Worm (Caenorhabditis elegans) whole organism, L3 larva: Measurements from ENCODE around the gene ttc-36.

Source experiments
- R02D3.7 ChIP-seq: fragments of 150-350 bp; optimal IDR thresholded peaks from 2 replicates; lab custom pipeline; 2014; ENCODE audit warnings: missing biosample characterization, missing genetic modification characterization
- aly-2 ChIP-seq: fragments of 150-350 bp; optimal IDR thresholded peaks from 2 replicates; lab custom pipeline; 2014; ENCODE audit warnings: missing biosample characterization, missing genetic modification characterization
- ama-1 ChIP-seq: fragments of 150-350 bp; optimal IDR thresholded peaks from 2 replicates; lab custom pipeline; 2018
- ceh-16 ChIP-seq: sonication (generic microtip); optimal IDR thresholded peaks from 2 replicates; lab custom pipeline; 2017; ENCODE audit warnings: missing biosample characterization, missing genetic modification characterization
- ceh-28 ChIP-seq: fragments of 150-350 bp; optimal IDR thresholded peaks from 2 replicates; lab custom pipeline; 2014; ENCODE audit warnings: missing biosample characterization, missing genetic modification reagents, missing genetic modification characterization
- ceh-82 ChIP-seq: fragments of 150-350 bp; optimal IDR thresholded peaks from 2 replicates; lab custom pipeline; 2014; ENCODE audit warnings: missing biosample characterization, missing genetic modification characterization
- ceh-9 ChIP-seq: sonication (generic microtip); optimal IDR thresholded peaks from 2 replicates; lab custom pipeline; 2018; ENCODE audit warnings: missing biosample characterization, missing genetic modification characterization
- daf-12 ChIP-seq: fragments of 150-350 bp; optimal IDR thresholded peaks from 2 replicates; lab custom pipeline; 2014; ENCODE audit warnings: missing biosample characterization, missing genetic modification reagents, missing genetic modification characterization
- egl-27 ChIP-seq: sonication (generic microtip); optimal IDR thresholded peaks from 4 replicates; lab custom pipeline; 2017; ENCODE audit warnings: missing biosample characterization, missing genetic modification reagents, missing genetic modification characterization
- egl-5 ChIP-seq: fragments of 150-350 bp; optimal IDR thresholded peaks from 2 replicates; lab custom pipeline; 2017; ENCODE audit warnings: missing biosample characterization, missing genetic modification reagents, missing genetic modification characterization, inconsistent platforms
- elt-1 ChIP-seq: fragments of 150-350 bp; optimal IDR thresholded peaks from 2 replicates; lab custom pipeline; 2014; ENCODE audit warnings: missing biosample characterization, missing genetic modification characterization
- elt-2 ChIP-seq: sonication (generic microtip); optimal IDR thresholded peaks from 2 replicates; lab custom pipeline; 2016; ENCODE audit warnings: missing genetic modification reagents, mild to moderate bottlenecking, missing genetic modification characterization, missing compliant biosample characterization
- elt-3 ChIP-seq, 3 experiments: fragments of 150-350 bp in 1 of 3; sonication (generic microtip) in 2 of 3; optimal IDR thresholded peaks; 2 replicates in 2 of 3; 4 replicates in 1 of 3; lab custom pipeline; 2014 to 2017; ENCODE audit warnings: missing biosample characterization in 3 of 3, missing genetic modification characterization in 3 of 3
- eor-1 ChIP-seq, 2 experiments: fragments of 150-350 bp; optimal IDR thresholded peaks; 2 replicates each; lab custom pipeline; 2014 to 2018; ENCODE audit warnings: missing biosample characterization in 2 of 2, missing genetic modification characterization in 2 of 2
- fkh-2 ChIP-seq: fragments of 150-350 bp; optimal IDR thresholded peaks from 2 replicates; lab custom pipeline; 2014; ENCODE audit warnings: missing biosample characterization, missing genetic modification reagents, missing genetic modification characterization
- fos-1 ChIP-seq: fragments of 150-350 bp; optimal IDR thresholded peaks from 2 replicates; lab custom pipeline; 2014; ENCODE audit warnings: missing biosample characterization, missing genetic modification characterization
- jun-1 ChIP-seq: fragments of 150-350 bp; optimal IDR thresholded peaks from 2 replicates; lab custom pipeline; 2014; ENCODE audit warnings: missing biosample characterization, missing genetic modification reagents, missing genetic modification characterization
- lin-15B ChIP-seq: fragments of 150-350 bp; optimal IDR thresholded peaks from 2 replicates; lab custom pipeline; 2014; ENCODE audit warnings: missing biosample characterization, missing genetic modification characterization
- lin-39 ChIP-seq: fragments of 150-350 bp; optimal IDR thresholded peaks from 2 replicates; lab custom pipeline; 2018; ENCODE audit warnings: missing biosample characterization, missing genetic modification reagents, missing genetic modification characterization
- lsy-12 ChIP-seq: sonication (generic microtip); optimal IDR thresholded peaks from 2 replicates; lab custom pipeline; 2016; ENCODE audit warnings: mild to moderate bottlenecking, missing genetic modification characterization, missing compliant biosample characterization
- mdl-1 ChIP-seq: fragments of 150-350 bp; optimal IDR thresholded peaks from 2 replicates; lab custom pipeline; 2014; ENCODE audit warnings: missing biosample characterization, missing genetic modification characterization
- mml-1 ChIP-seq: fragments of 150-350 bp; sonication (generic microtip); optimal IDR thresholded peaks from 3 replicates; lab custom pipeline; 2014; ENCODE audit warnings: missing biosample characterization, missing genetic modification characterization
- nfya-1 ChIP-seq: sonication (generic microtip); optimal IDR thresholded peaks from 2 replicates; lab custom pipeline; 2017; ENCODE audit warnings: missing genetic modification characterization, mild to moderate bottlenecking, missing compliant biosample characterization, antibody characterized with exemption, moderate library complexity; ENCODE audit not compliant: insufficient read depth
- nhr-11 ChIP-seq: fragments of 150-350 bp; optimal IDR thresholded peaks from 2 replicates; lab custom pipeline; 2014; ENCODE audit warnings: missing biosample characterization, missing genetic modification characterization
- nhr-12 ChIP-seq: fragments of 150-350 bp; optimal IDR thresholded peaks from 2 replicates; lab custom pipeline; 2014; ENCODE audit warnings: missing biosample characterization, missing genetic modification characterization
- nhr-23 ChIP-seq: fragments of 150-350 bp; optimal IDR thresholded peaks from 2 replicates; lab custom pipeline; 2014; ENCODE audit warnings: missing biosample characterization, missing genetic modification reagents, missing genetic modification characterization
- nhr-25 ChIP-seq: sonication (generic microtip); optimal IDR thresholded peaks from 2 replicates; lab custom pipeline; 2017; ENCODE audit warnings: missing biosample characterization, missing genetic modification characterization
- nhr-43 ChIP-seq: sonication (generic microtip); optimal IDR thresholded peaks from 2 replicates; lab custom pipeline; 2016; ENCODE audit warnings: mild to moderate bottlenecking, missing genetic modification characterization, missing compliant biosample characterization; ENCODE audit not compliant: poor library complexity, severe bottlenecking
- nhr-67 ChIP-seq: fragments of 150-350 bp; optimal IDR thresholded peaks from 2 replicates; lab custom pipeline; 2014; ENCODE audit warnings: missing biosample characterization, missing genetic modification characterization
- nhr-77 ChIP-seq: fragments of 150-350 bp; optimal IDR thresholded peaks from 2 replicates; lab custom pipeline; 2014; ENCODE audit warnings: missing biosample characterization, missing genetic modification characterization
- pha-4 ChIP-seq: fragments of 150-350 bp; optimal IDR thresholded peaks from 2 replicates; lab custom pipeline; 2014; ENCODE audit warnings: missing biosample characterization, missing genetic modification reagents, missing genetic modification characterization
- pqm-1 ChIP-seq: fragments of 150-350 bp; optimal IDR thresholded peaks from 2 replicates; lab custom pipeline; 2017; ENCODE audit warnings: missing biosample characterization, missing genetic modification characterization, inconsistent platforms
- sea-2 ChIP-seq: fragments of 150-350 bp; sonication (generic microtip); optimal IDR thresholded peaks from 4 replicates; lab custom pipeline; 2014; ENCODE audit warnings: missing biosample characterization, missing genetic modification reagents, missing genetic modification characterization
- skn-1 ChIP-seq: fragments of 150-350 bp; optimal IDR thresholded peaks from 2 replicates; lab custom pipeline; 2014; ENCODE audit warnings: missing biosample characterization, missing genetic modification characterization
- snpc-4 ChIP-seq: fragments of 150-350 bp; optimal IDR thresholded peaks from 2 replicates; lab custom pipeline; 2014; ENCODE audit warnings: missing biosample characterization, missing genetic modification characterization
- tbx-2 ChIP-seq: sonication (generic microtip); optimal IDR thresholded peaks from 2 replicates; lab custom pipeline; 2016; ENCODE audit warnings: mild to moderate bottlenecking, missing genetic modification characterization, missing compliant biosample characterization
- zag-1 ChIP-seq: fragments of 150-350 bp; optimal IDR thresholded peaks from 2 replicates; lab custom pipeline; 2014; ENCODE audit warnings: missing biosample characterization, missing genetic modification characterization
- ztf-11 ChIP-seq: fragments of 150-350 bp; optimal IDR thresholded peaks from 2 replicates; lab custom pipeline; 2014; ENCODE audit warnings: missing biosample characterization, missing genetic modification characterization
- ztf-4 ChIP-seq: fragments of 150-350 bp; optimal IDR thresholded peaks from 2 replicates; lab custom pipeline; 2014; ENCODE audit warnings: missing biosample characterization, missing genetic modification characterization

The ttc-36 gene

DNA sequence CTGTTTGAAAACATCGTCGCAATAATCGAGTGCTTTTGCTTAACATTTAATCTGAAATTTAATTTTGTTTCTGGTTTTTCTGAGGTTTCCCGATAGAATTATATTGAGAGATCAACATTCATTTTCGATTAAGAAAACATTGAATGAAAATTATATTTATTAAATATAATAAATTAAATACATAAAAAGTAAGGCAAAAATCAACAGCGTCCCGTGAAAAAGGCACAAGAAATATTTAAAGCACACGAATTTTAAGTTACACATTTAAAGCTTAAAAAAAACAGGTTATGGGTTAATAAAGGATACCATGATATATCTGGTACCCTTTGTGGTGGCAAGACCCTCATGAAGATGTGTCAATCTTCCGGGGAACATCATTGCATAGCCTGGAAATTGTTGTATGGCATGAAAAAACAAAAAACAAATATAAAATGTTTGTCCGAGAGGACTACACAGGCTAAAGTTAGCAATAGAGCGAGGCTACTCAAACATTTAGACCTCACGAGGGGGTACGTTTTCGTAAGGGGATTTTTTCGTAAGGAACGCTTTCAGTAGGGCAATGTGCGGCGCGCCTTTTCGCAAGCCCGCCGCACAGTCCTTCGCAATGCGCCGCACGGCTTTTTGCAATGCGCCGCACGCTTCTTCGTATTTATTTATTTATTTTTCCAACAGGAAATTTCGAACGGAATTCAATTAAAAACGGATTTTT is 3.3 kb downstream of the ttc-36 start, which contains the start of gene mtcu-2:
TSS of gene mtcu-2 (minus strand) at position 51 of the 709 bp plus-strand sequence.
- peak; percentile 92 for TF ChIP-seq lin-15B
- TF ChIP-seq lsy-12 (tag; lab: Kevin White, UChicago), result peak; percentile 75
- peak; percentile 41 for TF ChIP-seq snpc-4 (tag; lab: Kevin White, UChicago)
- TF ChIP-seq nhr-43 (tag; lab: Kevin White, UChicago), result peak; percentile 80
- peak; percentile 18 for TF ChIP-seq egl-5
- peak; percentile 74 for TF ChIP-seq nfya-1 (tag; lab: Kevin White, UChicago)
- TF ChIP-seq skn-1, result peak; percentile 53
- peak; percentile 80 for TF ChIP-seq pha-4 (tag; lab: Kevin White, UChicago)
- TF ChIP-seq pqm-1 (tag; lab: Kevin White, UChicago), result peak; percentile 46
- peak; percentile 82 for TF ChIP-seq nhr-23 (tag; lab: Kevin White, UChicago)
- TF ChIP-seq jun-1 (tag; lab: Kevin White, UChicago), result peak; percentile 60
- TF ChIP-seq R02D3.7, result peak; percentile 69
- TF ChIP-seq nhr-11, result peak; percentile 73
- peak; percentile 57 for TF ChIP-seq nhr-25 (tag; lab: Kevin White, UChicago)
- TF ChIP-seq lin-39, result peak; percentile 33
- TF ChIP-seq ceh-28, result peak; percentile 65
- peak; percentile 40 for TF ChIP-seq tbx-2 (tag; lab: Kevin White, UChicago)
- TF ChIP-seq elt-2 (tag; lab: Kevin White, UChicago), result peak; percentile 34

DNA sequence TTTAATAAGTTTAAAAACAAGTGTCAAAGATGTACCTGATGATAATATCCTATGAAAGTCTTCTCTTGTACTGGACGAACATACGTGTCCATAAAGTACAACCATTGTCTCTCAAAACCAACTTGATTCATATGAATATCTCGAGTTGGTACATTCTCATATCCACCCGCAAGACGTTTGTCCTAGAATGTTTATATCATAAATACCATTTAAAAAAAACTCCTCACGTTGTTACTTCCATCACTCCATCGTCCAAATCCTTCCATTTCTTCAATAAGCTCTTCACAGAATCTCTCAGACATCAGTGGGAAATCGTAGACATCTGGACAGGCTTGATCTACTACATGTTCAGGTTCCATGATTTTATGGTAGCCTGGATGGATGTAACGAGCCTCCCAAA is 5.4 kb downstream of the ttc-36 start:
- no peak for TF ChIP-seq R02D3.7
- no peak for TF ChIP-seq daf-12
- TF ChIP-seq nhr-12 (tag; lab: Kevin White, UChicago), result no peak
- TF ChIP-seq lin-39, result no peak
- no peak for TF ChIP-seq ztf-11 (tag; lab: Kevin White, UChicago)
- TF ChIP-seq sea-2 (GFP tag; lab: Kevin White, UChicago), result no peak
- TF ChIP-seq fkh-2 (tag; lab: Kevin White, UChicago), result no peak
- no peak for TF ChIP-seq ceh-16 (tag; lab: Kevin White, UChicago)
- no peak for TF ChIP-seq egl-27 (tag; lab: Kevin White, UChicago)
- TF ChIP-seq fos-1 (tag; lab: Kevin White, UChicago), result no peak
- no peak for TF ChIP-seq ama-1 (lab: Kevin White, UChicago)
- TF ChIP-seq mml-1 (tag; lab: Kevin White, UChicago), result no peak

ce11 chrII:10039799-10040198 is 9.8 kb downstream of the ttc-36 start, which contains the start of gene let-268:
Gene let-268 (minus strand): TSS chrII:10039980.
- TF ChIP-seq fos-1 (tag; lab: Kevin White, UChicago) (no peak), nfya-1 (tag; lab: Kevin White, UChicago) (peak; percentile 2)

- TF ChIP-seq nhr-67 (tag; lab: Kevin White, UChicago), result no peak
- no peak for TF ChIP-seq aly-2 (tag; lab: Kevin White, UChicago)
- no peak for TF ChIP-seq jun-1 (tag; lab: Kevin White, UChicago)
- no peak for TF ChIP-seq ztf-4 (tag; lab: Kevin White, UChicago)
- TF ChIP-seq eor-1 (tag; optimal IDR thresholded peaks at IDR 0.05; lab: Kevin White, UChicago), result no peak
- no peak for TF ChIP-seq skn-1
- TF ChIP-seq daf-12, result no peak
- no peak for TF ChIP-seq elt-1 (tag; lab: Kevin White, UChicago)
- no peak for TF ChIP-seq elt-3 (tag; optimal IDR thresholded peaks at IDR 0.05; lab: Kevin White, UChicago)
- TF ChIP-seq tbx-2 (tag; lab: Kevin White, UChicago), result no peak
- TF ChIP-seq ceh-82 (tag; lab: Kevin White, UChicago), result no peak
- no peak for TF ChIP-seq lin-15B
- no peak for TF ChIP-seq pqm-1 (tag; lab: Kevin White, UChicago)
- TF ChIP-seq nhr-77 (tag; lab: Kevin White, UChicago), result no peak
- TF ChIP-seq elt-2 (tag; lab: Kevin White, UChicago), result no peak
- TF ChIP-seq ceh-9 (tag; lab: Kevin White, UChicago), result no peak
- no peak for TF ChIP-seq zag-1 (tag; lab: Kevin White, UChicago)
- TF ChIP-seq nfya-1 (tag; lab: Kevin White, UChicago), result no peak
- TF ChIP-seq mdl-1 (tag; lab: Kevin White, UChicago), result no peak
These were observed 10.8 kb downstream of the ttc-36 start, which contains the start of gene ogr-2 for ce11 chrII:10040834-10041233. Gene ogr-2 (plus strand): TSS chrII:10041134.
